Worm (Caenorhabditis elegans) whole organism, early embryonic: ENCODE measurements around the gene oac-56.

ENCODE experiments used
- B0310.2 ChIP-seq: sonication (generic microtip); optimal IDR thresholded peaks from 2 replicates; lab custom pipeline; 2016; ENCODE audit warnings: mild to moderate bottlenecking, missing genetic modification characterization, missing compliant biosample characterization
- aly-1 ChIP-seq: sonication (generic microtip); optimal IDR thresholded peaks from 2 replicates; lab custom pipeline; 2016; ENCODE audit warnings: missing genetic modification characterization, missing compliant biosample characterization
- ama-1 ChIP-seq: fragments of 150-350 bp; optimal IDR thresholded peaks from 2 replicates; lab custom pipeline; 2014
- ceh-36 ChIP-seq: sonication (generic microtip); optimal IDR thresholded peaks from 2 replicates; lab custom pipeline; 2016; ENCODE audit warnings: missing genetic modification characterization, inconsistent platforms, missing compliant biosample characterization
- ets-7 ChIP-seq: sonication (generic microtip); optimal IDR thresholded peaks from 2 replicates; lab custom pipeline; 2016; ENCODE audit warnings: missing genotype, missing genetic modification characterization, missing compliant biosample characterization
- flt-1 ChIP-seq: fragments of 200-800 bp; sonication (Bioruptor generic); IDR thresholded peaks from 2 replicates; pipeline ENCODE4 v1.3.6; 2022; ENCODE audit warnings: missing genetic modification characterization, missing compliant biosample characterization
- hmbx-1 ChIP-seq: sonication (generic microtip); optimal IDR thresholded peaks from 2 replicates; lab custom pipeline; 2016; ENCODE audit warnings: mild to moderate bottlenecking, missing genetic modification characterization, missing compliant biosample characterization
- hnd-1 ChIP-seq: sonication (generic microtip); optimal IDR thresholded peaks from 2 replicates; lab custom pipeline; 2016; ENCODE audit warnings: missing genetic modification characterization, missing compliant biosample characterization
- scrt-1 ChIP-seq: fragments of 200-800 bp; sonication (Bioruptor generic); IDR thresholded peaks from 2 replicates; pipeline ENCODE4 v1.3.6; 2022; ENCODE audit warnings: missing genetic modification characterization, missing compliant biosample characterization
- tra-4 ChIP-seq: sonication (generic microtip); optimal IDR thresholded peaks from 2 replicates; lab custom pipeline; 2017; ENCODE audit warnings: missing genetic modification characterization, missing compliant biosample characterization

- TF ChIP-seq scrt-1 (GFP tag; lab: Robert Waterston, UW) (no peak), aly-1 (tag; lab: Kevin White, UChicago) (no peak), ceh-36 (no peak), ama-1 (lab: Kevin White, UChicago) (no peak), tra-4 (tag; lab: Kevin White, UChicago) (no peak), B0310.2 (no peak), hnd-1 (tag; lab: Kevin White, UChicago) (no peak), hmbx-1 (tag; lab: Kevin White, UChicago) (no peak), flt-1 (GFP tag; lab: Robert Waterston, UW) (no peak), ets-7 (tag; lab: Kevin White, UChicago) (no peak)
These were observed 6.8 kb downstream of the oac-56 start, which contains the start of gene srlf-28 for ce11 chrIV:14343756-14344155.
